Worm (Caenorhabditis elegans) whole organism, L4 larva: ENCODE measurements around the gene mans-4.

Source experiments
- egl-43 ChIP-seq: fragments of 200-800 bp; sonication (Bioruptor generic); IDR thresholded peaks from 2 replicates; pipeline ENCODE4 v1.3.6; 2022; ENCODE audit warnings: missing genetic modification reagents, missing genetic modification characterization, missing compliant biosample characterization
- fkh-10 ChIP-seq: fragments of 150-350 bp; optimal IDR thresholded peaks from 2 replicates; lab custom pipeline; 2014; ENCODE audit warnings: missing biosample characterization, missing genetic modification reagents, missing genetic modification characterization
- hlh-11 ChIP-seq: fragments of 200-800 bp; sonication (Bioruptor generic); optimal IDR thresholded peaks from 2 replicates; lab custom pipeline; 2018; ENCODE audit warnings: mild to moderate bottlenecking, missing genetic modification characterization, missing compliant biosample characterization
- mdl-1 ChIP-seq, 2 experiments: fragments of 150-350 bp in 1 of 2; sonication (generic microtip) in 1 of 2; optimal IDR thresholded peaks; 2 replicates each; lab custom pipeline; 2014 to 2017; ENCODE audit warnings: missing biosample characterization in 2 of 2, missing genetic modification characterization in 2 of 2
- nhr-11 ChIP-seq: fragments of 150-350 bp; optimal IDR thresholded peaks from 2 replicates; lab custom pipeline; 2014; ENCODE audit warnings: missing biosample characterization, missing genetic modification characterization
- nhr-6 ChIP-seq: fragments of 150-350 bp; optimal IDR thresholded peaks from 2 replicates; lab custom pipeline; 2014; ENCODE audit warnings: missing biosample characterization, missing genetic modification characterization
- pha-4 ChIP-seq, 2 experiments: fragments of 150-350 bp in 1 of 2; fragments of 200-800 bp in 1 of 2; sonication (Bioruptor generic) in 1 of 2; IDR thresholded peaks in 1 of 2; optimal IDR thresholded peaks in 1 of 2; 2 replicates each; pipeline versions ENCODE4 v1.3.6 to Lab custom; 2014 to 2022; ENCODE audit warnings: missing genetic modification characterization in 2 of 2, missing genetic modification reagents in 2 of 2, missing biosample characterization in 1 of 2, missing compliant biosample characterization in 1 of 2
- snpc-4 ChIP-seq: fragments of 150-350 bp; optimal IDR thresholded peaks from 2 replicates; lab custom pipeline; 2014; ENCODE audit warnings: missing biosample characterization, missing genetic modification characterization

DNA sequence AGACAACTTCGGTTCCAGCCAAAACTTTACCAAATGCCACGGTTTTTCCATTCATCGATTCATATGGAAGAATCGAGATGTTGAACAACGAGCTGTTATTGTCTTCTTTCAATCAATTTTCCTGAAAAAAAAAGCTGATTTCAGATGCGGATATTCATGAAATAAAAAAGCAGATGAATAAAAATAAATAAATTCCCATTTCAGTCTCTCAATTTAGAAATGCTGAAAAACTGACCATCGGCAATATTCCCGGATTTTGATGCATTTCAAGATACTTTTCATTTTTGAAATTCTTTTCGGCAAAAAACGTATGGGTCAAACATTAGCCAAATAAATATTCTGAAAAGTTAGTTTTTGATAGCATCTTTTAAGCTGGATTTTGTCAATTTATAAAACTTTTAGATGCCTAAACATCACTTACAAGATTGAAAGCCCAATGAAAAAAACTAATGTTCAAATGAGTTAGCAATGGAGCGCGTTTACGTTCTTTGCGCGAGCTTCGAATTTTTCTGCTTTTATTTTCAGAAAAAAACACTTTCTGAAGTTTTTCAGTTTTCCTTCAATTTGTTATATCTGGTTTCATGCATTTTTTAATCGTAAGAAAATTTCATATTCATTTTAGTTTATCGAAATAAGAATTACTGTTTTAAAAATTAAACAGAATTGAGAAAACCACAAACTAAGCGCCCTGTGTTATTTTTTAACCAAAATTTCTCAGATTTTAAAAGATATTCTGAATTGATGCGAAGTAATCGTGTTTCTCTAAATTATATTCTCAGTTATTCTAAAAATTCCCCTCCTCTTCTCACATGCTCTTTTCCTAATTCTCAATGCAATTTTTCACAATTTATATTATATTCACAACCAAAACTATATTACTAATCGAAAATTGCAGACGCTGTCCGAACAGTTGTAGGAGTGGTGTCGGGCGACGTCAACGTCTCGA lies 26.0 kb upstream of the mans-4 start, which contains the start of the genes C01F6.14 and fem-3:
- TF ChIP-seq nhr-6 (tag; lab: Kevin White, UChicago) (no peak), nhr-11 (tag; lab: Kevin White, UChicago) (no peak), hlh-11 (no peak), fkh-10 (no peak), pha-4 (GFP tag; IDR thresholded peaks at IDR 0.05; lab: Robert Waterston, UW) (no peak), pha-4 (tag; optimal IDR thresholded peaks at IDR 0.05; lab: Kevin White, UChicago) (no peak), snpc-4 (tag; lab: Kevin White, UChicago) (no peak), mdl-1 (tag; optimal IDR thresholded peaks at IDR 0.05; lab: Kevin White, UChicago) (no peak), egl-43 (GFP tag; lab: Robert Waterston, UW) (no peak)
